Worm (Caenorhabditis elegans) whole organism, mixed stage, embryonic: ENCODE measurements around the gene sss-1.

Source experiments
- M03D4.4 ChIP-seq: sonication (generic microtip); optimal IDR thresholded peaks from 2 replicates; lab custom pipeline; 2017; ENCODE audit warnings: mild to moderate bottlenecking, missing genetic modification characterization, missing compliant biosample characterization
- bed-3 ChIP-seq: fragments of 200-800 bp; sonication (Bioruptor generic); optimal IDR thresholded peaks from 3 replicates; lab custom pipeline; 2018; ENCODE audit warnings: mild to moderate bottlenecking, missing genetic modification characterization, moderate library complexity, missing compliant biosample characterization
- blmp-1 ChIP-seq: fragments of 150-350 bp; optimal IDR thresholded peaks from 2 replicates; lab custom pipeline; 2014; ENCODE audit warnings: missing biosample characterization, missing genetic modification characterization
- ceh-39 ChIP-seq: fragments of 150-350 bp; optimal IDR thresholded peaks from 2 replicates; lab custom pipeline; 2014; ENCODE audit warnings: missing biosample characterization, missing genetic modification characterization
- ceh-43 ChIP-seq: fragments of 200-800 bp; sonication (Bioruptor generic); optimal IDR thresholded peaks from 2 replicates; lab custom pipeline; 2018; ENCODE audit warnings: mild to moderate bottlenecking, missing genetic modification characterization, moderate library complexity, missing compliant biosample characterization
- ceh-83 ChIP-seq: fragments of 200-800 bp; sonication (Bioruptor generic); optimal IDR thresholded peaks from 2 replicates; lab custom pipeline; 2018; ENCODE audit warnings: mild to moderate bottlenecking, missing genetic modification characterization, missing compliant biosample characterization
- ces-1 ChIP-seq: fragments of 150-350 bp; optimal IDR thresholded peaks from 2 replicates; lab custom pipeline; 2014; ENCODE audit warnings: missing biosample characterization, missing genetic modification reagents, missing genetic modification characterization
- cnd-1 ChIP-seq: fragments of 200-800 bp; sonication (Bioruptor generic); optimal IDR thresholded peaks from 2 replicates; lab custom pipeline; 2018; ENCODE audit warnings: mild to moderate bottlenecking, missing genetic modification characterization, missing compliant biosample characterization
- drap-1 ChIP-seq: fragments of 200-800 bp; sonication (Bioruptor generic); optimal IDR thresholded peaks from 3 replicates; lab custom pipeline; 2018; ENCODE audit warnings: mild to moderate bottlenecking, missing genetic modification characterization, missing compliant biosample characterization
- elt-1 ChIP-seq: sonication (generic microtip); optimal IDR thresholded peaks from 2 replicates; lab custom pipeline; 2017; ENCODE audit warnings: missing genetic modification characterization, mild to moderate bottlenecking, missing compliant biosample characterization, antibody characterized with exemption, moderate library complexity, borderline replicate concordance; ENCODE audit not compliant: insufficient read depth
- elt-3 ChIP-seq: fragments of 150-350 bp; optimal IDR thresholded peaks from 2 replicates; lab custom pipeline; 2014; ENCODE audit warnings: missing biosample characterization, missing genetic modification characterization
- flh-1 ChIP-seq: fragments of 200-800 bp; sonication (Bioruptor generic); optimal IDR thresholded peaks from 2 replicates; lab custom pipeline; 2018; ENCODE audit warnings: mild to moderate bottlenecking, missing genetic modification characterization, moderate library complexity, missing compliant biosample characterization
- ham-2 ChIP-seq: fragments of 200-800 bp; sonication (Bioruptor generic); optimal IDR thresholded peaks from 2 replicates; lab custom pipeline; 2018; ENCODE audit warnings: mild to moderate bottlenecking, missing genetic modification characterization, missing compliant biosample characterization
- hlh-1 ChIP-seq: fragments of 150-350 bp; optimal IDR thresholded peaks from 2 replicates; lab custom pipeline; 2014; ENCODE audit warnings: missing biosample characterization, missing genetic modification reagents, missing genetic modification characterization
- lin-13 ChIP-seq: fragments of 150-350 bp; optimal IDR thresholded peaks from 2 replicates; lab custom pipeline; 2014; ENCODE audit warnings: missing biosample characterization, missing genetic modification characterization
- lin-32 ChIP-seq: fragments of 200-800 bp; sonication (Bioruptor generic); optimal IDR thresholded peaks from 2 replicates; lab custom pipeline; 2018; ENCODE audit warnings: mild to moderate bottlenecking, missing genetic modification characterization, missing compliant biosample characterization
- lsy-2 ChIP-seq: fragments of 150-350 bp; optimal IDR thresholded peaks from 2 replicates; lab custom pipeline; 2014; ENCODE audit warnings: missing biosample characterization, missing genetic modification characterization
- mep-1 ChIP-seq: fragments of 150-350 bp; optimal IDR thresholded peaks from 2 replicates; lab custom pipeline; 2017; ENCODE audit warnings: missing biosample characterization, missing genetic modification reagents, missing genetic modification characterization, inconsistent platforms
- mls-2 ChIP-seq: sonication (generic microtip); optimal IDR thresholded peaks from 2 replicates; lab custom pipeline; 2016; ENCODE audit warnings: mild to moderate bottlenecking, missing genetic modification characterization, moderate library complexity, missing compliant biosample characterization
- nhr-12 ChIP-seq: fragments of 150-350 bp; optimal IDR thresholded peaks from 2 replicates; lab custom pipeline; 2014; ENCODE audit warnings: missing biosample characterization, missing genetic modification characterization
- nhr-2 ChIP-seq: fragments of 150-350 bp; optimal IDR thresholded peaks from 2 replicates; lab custom pipeline; 2014; ENCODE audit warnings: missing biosample characterization, missing genetic modification characterization
- nhr-237 ChIP-seq: fragments of 150-350 bp; optimal IDR thresholded peaks from 2 replicates; lab custom pipeline; 2014; ENCODE audit warnings: missing biosample characterization, missing genetic modification characterization
- nhr-28 ChIP-seq: fragments of 150-350 bp; optimal IDR thresholded peaks from 2 replicates; lab custom pipeline; 2014; ENCODE audit warnings: missing biosample characterization, missing genetic modification characterization
- nhr-76 ChIP-seq: sonication (generic microtip); optimal IDR thresholded peaks from 2 replicates; lab custom pipeline; 2017; ENCODE audit warnings: missing biosample characterization, missing genetic modification characterization
- pha-4 ChIP-seq: fragments of 150-350 bp; optimal IDR thresholded peaks from 2 replicates; lab custom pipeline; 2018; ENCODE audit warnings: missing biosample characterization, missing genetic modification reagents, missing genetic modification characterization
- sem-2 ChIP-seq: fragments of 200-800 bp; sonication (Bioruptor generic); optimal IDR thresholded peaks from 2 replicates; lab custom pipeline; 2018; ENCODE audit warnings: mild to moderate bottlenecking, missing genetic modification characterization, missing compliant biosample characterization
- snpc-4 ChIP-seq: fragments of 150-350 bp; optimal IDR thresholded peaks from 2 replicates; lab custom pipeline; 2014; ENCODE audit warnings: missing biosample characterization, missing genetic modification characterization
- sptf-1 ChIP-seq: sonication (generic microtip); optimal IDR thresholded peaks from 2 replicates; lab custom pipeline; 2017; ENCODE audit warnings: mild to moderate bottlenecking, missing genetic modification characterization, moderate library complexity, missing compliant biosample characterization
- tbx-8 ChIP-seq: fragments of 200-800 bp; sonication (Bioruptor generic); optimal IDR thresholded peaks from 2 replicates; lab custom pipeline; 2018; ENCODE audit warnings: mild to moderate bottlenecking, missing genetic modification characterization, moderate library complexity, missing compliant biosample characterization
- unc-120 ChIP-seq: sonication (generic microtip); optimal IDR thresholded peaks from 2 replicates; lab custom pipeline; 2017; ENCODE audit warnings: missing genetic modification characterization, missing compliant biosample characterization; ENCODE audit not compliant: poor library complexity, severe bottlenecking
- unc-39 ChIP-seq: fragments of 150-350 bp; optimal IDR thresholded peaks from 2 replicates; lab custom pipeline; 2014; ENCODE audit warnings: missing biosample characterization, missing genetic modification characterization
- unc-62 ChIP-seq: fragments of 150-350 bp; optimal IDR thresholded peaks from 2 replicates; lab custom pipeline; 2014; ENCODE audit warnings: missing biosample characterization, missing genetic modification reagents, missing genetic modification characterization
- ztf-11 ChIP-seq: fragments of 150-350 bp; optimal IDR thresholded peaks from 2 replicates; lab custom pipeline; 2014; ENCODE audit warnings: missing biosample characterization, missing genetic modification characterization

Gene sss-1

DNA sequence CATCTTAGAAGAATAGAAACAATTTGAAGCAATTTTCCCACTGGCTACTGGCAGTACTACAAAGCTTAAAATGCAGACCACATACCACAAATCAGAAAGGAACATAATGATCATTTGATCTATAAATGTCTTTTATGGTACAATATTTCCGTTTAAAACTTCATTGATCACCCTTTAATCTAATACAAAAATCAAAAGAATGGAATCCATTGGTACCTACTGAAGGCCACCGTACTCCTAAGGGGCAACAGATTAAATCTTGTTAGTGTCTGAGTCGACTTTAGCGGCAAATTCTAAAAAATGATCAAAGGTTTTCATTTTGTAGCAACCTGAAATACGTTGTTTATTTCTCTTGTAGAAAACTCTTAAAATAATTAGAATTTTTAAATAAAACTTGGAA lies 21.3 kb downstream of the sss-1 start:
- TF ChIP-seq blmp-1 (no peak), ceh-43 (GFP tag; lab: Kevin White, UChicago) (no peak), nhr-12 (no peak), ceh-39 (tag; lab: Kevin White, UChicago) (no peak), flh-1 (GFP tag; lab: Kevin White, UChicago) (no peak), nhr-237 (tag; lab: Kevin White, UChicago) (no peak), sptf-1 (no peak), unc-62 (no peak), lin-32 (GFP tag; lab: Kevin White, UChicago) (no peak), nhr-76 (tag; lab: Kevin White, UChicago) (no peak), nhr-28 (tag; lab: Kevin White, UChicago) (no peak)

DNA sequence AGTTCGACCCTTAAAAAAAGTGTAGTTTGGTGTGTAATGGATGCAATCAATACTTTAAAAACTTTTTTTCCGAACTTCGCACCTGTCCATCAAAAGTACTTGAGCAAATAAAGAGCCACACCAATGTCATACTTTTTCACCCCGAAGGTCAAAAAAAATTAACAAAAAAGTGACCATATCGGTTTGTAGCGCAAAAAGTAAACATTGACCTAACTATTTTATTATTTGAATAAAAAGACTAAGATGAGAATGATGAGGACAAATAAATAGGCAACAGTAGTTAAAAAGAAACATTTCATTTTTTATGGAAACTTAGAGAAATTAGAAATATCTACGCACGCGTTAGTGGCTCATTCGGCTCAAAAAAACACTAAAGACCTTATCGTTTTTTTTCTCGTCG lies 24.2 kb downstream of the sss-1 start:
- TF ChIP-seq sptf-1 (no peak), mls-2 (no peak), nhr-28 (tag; lab: Kevin White, UChicago) (no peak), nhr-237 (tag; lab: Kevin White, UChicago) (no peak)

DNA sequence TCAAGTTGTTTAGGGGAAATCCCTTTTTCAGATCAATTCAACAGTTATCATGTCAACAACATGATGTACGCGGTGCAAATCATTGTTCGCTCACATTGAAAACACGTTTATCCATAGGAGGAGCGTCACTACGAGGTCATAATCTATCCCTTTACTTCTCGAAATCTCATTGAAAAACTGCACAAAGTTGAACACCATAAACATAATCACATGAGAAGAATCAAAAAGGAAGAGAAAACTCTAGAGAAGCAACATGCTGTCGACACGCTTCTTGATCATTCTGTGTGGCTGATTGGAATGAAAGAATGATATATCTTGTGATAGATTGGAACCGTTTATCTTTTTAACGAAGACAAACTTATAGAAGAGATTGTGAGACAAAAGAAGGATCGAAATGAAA lies 25.6 kb downstream of the sss-1 start:
- TF ChIP-seq M03D4.4 (tag; lab: Kevin White, UChicago): no peak
- TF ChIP-seq pha-4 (tag; lab: Kevin White, UChicago): no peak
- TF ChIP-seq mep-1 (tag; lab: Kevin White, UChicago): no peak
- TF ChIP-seq ceh-83 (GFP tag; lab: Kevin White, UChicago): no peak
- TF ChIP-seq ztf-11: no peak
- no peak for TF ChIP-seq ceh-43 (GFP tag; lab: Kevin White, UChicago)
- TF ChIP-seq unc-39 (tag; lab: Kevin White, UChicago): no peak
- TF ChIP-seq cnd-1 (tag; lab: Kevin White, UChicago): no peak
- TF ChIP-seq lin-13: no peak

DNA sequence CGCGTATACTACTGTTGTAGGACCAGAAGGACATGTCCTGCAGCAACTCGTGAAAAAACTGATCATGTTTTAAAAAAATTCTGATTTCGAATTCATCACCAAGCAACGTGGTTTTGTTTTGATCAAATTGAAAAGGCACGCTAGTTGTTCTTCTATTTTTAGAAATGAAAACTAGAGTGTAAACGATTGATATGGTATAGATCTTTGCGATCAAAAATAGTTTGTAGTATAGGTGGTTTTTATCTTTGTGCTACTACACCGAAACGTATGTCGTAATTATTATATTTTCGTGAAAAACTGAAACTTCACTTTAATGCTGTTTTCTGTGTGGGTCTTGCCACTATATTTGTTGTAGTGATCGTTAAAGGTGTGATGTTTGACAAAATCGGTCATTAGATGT lies 26.7 kb downstream of the sss-1 start:
- TF ChIP-seq unc-62 (no peak), lin-32 (GFP tag; lab: Kevin White, UChicago) (no peak), bed-3 (GFP tag; lab: Kevin White, UChicago) (no peak), snpc-4 (tag; lab: Kevin White, UChicago) (no peak), ztf-11 (no peak), unc-39 (tag; lab: Kevin White, UChicago) (no peak), flh-1 (GFP tag; lab: Kevin White, UChicago) (no peak), elt-3 (no peak)

DNA sequence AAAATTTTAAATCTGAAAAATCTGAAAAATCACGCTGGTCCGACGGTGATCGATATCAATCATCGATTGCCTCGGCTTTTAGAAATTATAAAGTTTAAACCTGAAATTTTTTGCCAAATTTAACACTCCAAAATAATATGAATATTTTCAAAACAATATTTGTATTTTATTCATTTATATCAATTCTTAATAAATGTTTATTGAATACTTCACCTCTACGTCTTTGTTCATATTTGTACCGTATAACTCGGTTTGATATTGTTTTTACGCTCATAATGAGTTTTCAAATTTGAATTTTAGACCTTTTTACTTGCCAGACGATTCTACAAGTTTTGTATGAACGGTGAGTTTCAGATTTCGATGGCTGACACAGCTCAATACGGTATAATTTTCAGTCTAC lies 28.8 kb downstream of the sss-1 start, which contains the start of the genes K07F5.15 and K07F5.22:
Gene K07F5.15 (plus strand): TSS at position 301 of the 400 bp plus-strand sequence.
Gene K07F5.22 (plus strand): TSS at position 301 of the 400 bp plus-strand sequence.
- no peak for TF ChIP-seq unc-120 (tag; lab: Kevin White, UChicago)
- no peak for TF ChIP-seq ces-1 (GFP tag; lab: Kevin White, UChicago)
- no peak for TF ChIP-seq ham-2 (GFP tag; lab: Kevin White, UChicago)
- no peak for TF ChIP-seq nhr-76 (tag; lab: Kevin White, UChicago)
- TF ChIP-seq lsy-2 (tag; lab: Kevin White, UChicago): no peak
- no peak for TF ChIP-seq ztf-11
- no peak for TF ChIP-seq lin-13
- no peak for TF ChIP-seq hlh-1 (tag; lab: Kevin White, UChicago)
- TF ChIP-seq drap-1: no peak
- no peak for TF ChIP-seq nhr-28 (tag; lab: Kevin White, UChicago)
- TF ChIP-seq pha-4 (tag; lab: Kevin White, UChicago): no peak
- TF ChIP-seq tbx-8 (GFP tag; lab: Kevin White, UChicago): no peak
- no peak for TF ChIP-seq sem-2 (GFP tag; lab: Kevin White, UChicago)

DNA sequence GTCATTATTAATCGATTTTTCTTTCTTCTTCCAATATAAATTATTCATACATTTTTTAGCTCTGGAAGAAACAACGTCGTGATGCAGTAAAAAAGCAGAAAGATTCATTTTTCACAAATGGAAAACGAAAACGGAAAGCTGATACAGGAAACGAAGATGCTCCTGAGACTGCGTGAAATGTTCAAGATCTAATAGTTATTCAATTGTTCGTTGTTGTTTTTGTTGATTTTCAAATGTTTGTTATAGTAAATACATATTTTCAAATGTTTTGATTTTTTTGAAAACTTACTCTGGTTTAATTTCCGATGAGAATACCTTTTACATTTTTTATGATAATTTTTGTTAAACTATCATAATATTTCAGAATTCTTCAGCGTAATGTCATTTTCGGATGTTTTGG lies 29.7 kb downstream of the sss-1 start, which contains the start of gene K07F5.16:
Gene K07F5.16 (plus strand): TSS at position 301 of the 400 bp plus-strand sequence.
- TF ChIP-seq ceh-43 (GFP tag; lab: Kevin White, UChicago): no peak
- TF ChIP-seq unc-120 (tag; lab: Kevin White, UChicago): no peak
- no peak for TF ChIP-seq drap-1
- no peak for TF ChIP-seq ztf-11
- TF ChIP-seq ceh-83 (GFP tag; lab: Kevin White, UChicago): no peak
- no peak for TF ChIP-seq nhr-28 (tag; lab: Kevin White, UChicago)
- TF ChIP-seq cnd-1 (tag; lab: Kevin White, UChicago): no peak
- TF ChIP-seq nhr-237 (tag; lab: Kevin White, UChicago): no peak
- no peak for TF ChIP-seq nhr-2 (tag; lab: Kevin White, UChicago)
- TF ChIP-seq blmp-1: no peak
- TF ChIP-seq elt-1: no peak
- TF ChIP-seq sem-2 (GFP tag; lab: Kevin White, UChicago): no peak
- no peak for TF ChIP-seq ham-2 (GFP tag; lab: Kevin White, UChicago)
- TF ChIP-seq unc-39 (tag; lab: Kevin White, UChicago): no peak
- no peak for TF ChIP-seq lin-13
- no peak for TF ChIP-seq mls-2
- no peak for TF ChIP-seq lin-32 (GFP tag; lab: Kevin White, UChicago)
- TF ChIP-seq elt-3: no peak
- TF ChIP-seq tbx-8 (GFP tag; lab: Kevin White, UChicago): no peak
- no peak for TF ChIP-seq ces-1 (GFP tag; lab: Kevin White, UChicago)
- TF ChIP-seq, all 35 proteins: peak for 0
